Worm (Caenorhabditis elegans) whole organism, early embryonic: ENCODE results near the gene nmur-2.

Source experiments
- F13C5.2 ChIP-seq: sonication (generic microtip); optimal IDR thresholded peaks from 2 replicates; lab custom pipeline; 2017; ENCODE audit warnings: mild to moderate bottlenecking, missing genetic modification characterization, inconsistent platforms, missing compliant biosample characterization
- ama-1 ChIP-seq: fragments of 150-350 bp; optimal IDR thresholded peaks from 2 replicates; lab custom pipeline; 2014
- ceh-13 ChIP-seq: fragments of 200-800 bp; sonication (Bioruptor generic); optimal IDR thresholded peaks from 2 replicates; lab custom pipeline; 2018; ENCODE audit warnings: mild to moderate bottlenecking, missing genetic modification characterization, missing compliant biosample characterization
- ceh-36 ChIP-seq: sonication (generic microtip); optimal IDR thresholded peaks from 2 replicates; lab custom pipeline; 2016; ENCODE audit warnings: missing genetic modification characterization, inconsistent platforms, missing compliant biosample characterization
- ets-7 ChIP-seq: sonication (generic microtip); optimal IDR thresholded peaks from 2 replicates; lab custom pipeline; 2016; ENCODE audit warnings: missing genotype, missing genetic modification characterization, missing compliant biosample characterization
- hmbx-1 ChIP-seq: sonication (generic microtip); optimal IDR thresholded peaks from 2 replicates; lab custom pipeline; 2016; ENCODE audit warnings: mild to moderate bottlenecking, missing genetic modification characterization, missing compliant biosample characterization
- pes-1 ChIP-seq: fragments of 200-800 bp; sonication (Bioruptor generic); IDR thresholded peaks from 2 replicates; pipeline ENCODE4 v1.3.6; 2022; ENCODE audit warnings: missing genetic modification reagents, missing genetic modification characterization, missing compliant biosample characterization
- scrt-1 ChIP-seq: fragments of 200-800 bp; sonication (Bioruptor generic); IDR thresholded peaks from 2 replicates; pipeline ENCODE4 v1.3.6; 2022; ENCODE audit warnings: missing genetic modification characterization, missing compliant biosample characterization
- tbx-37 ChIP-seq: fragments of 200-800 bp; sonication (Bioruptor generic); conservative IDR thresholded peaks from 2 replicates; pipeline ENCODE4 v1.3.6; 2022; ENCODE audit warnings: missing genetic modification reagents, missing genetic modification characterization, missing compliant biosample characterization
- tra-4 ChIP-seq: sonication (generic microtip); optimal IDR thresholded peaks from 2 replicates; lab custom pipeline; 2017; ENCODE audit warnings: missing genetic modification characterization, missing compliant biosample characterization

DNA sequence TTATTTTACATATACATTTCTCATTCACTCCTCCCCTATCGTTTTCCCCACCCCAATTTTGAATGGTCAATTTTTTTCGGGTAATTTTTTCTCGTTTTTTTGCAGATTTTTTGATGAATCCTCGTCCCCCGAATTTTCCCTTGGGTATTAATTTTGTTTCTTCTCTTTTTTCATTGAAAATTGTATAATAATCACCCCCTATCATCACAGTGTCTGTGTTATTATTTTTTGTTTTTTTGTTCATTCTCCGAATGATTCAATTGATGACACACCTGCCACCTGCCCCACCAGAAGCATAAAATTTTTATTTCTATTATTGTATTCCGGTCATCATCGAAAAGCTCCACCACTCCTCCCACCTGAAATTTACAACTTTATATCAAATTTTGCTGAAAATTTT, 27.5 kb upstream of the nmur-2 start, which contains the start of gene T25D3.3:
- TF ChIP-seq ceh-13 (GFP tag; lab: Kevin White, UChicago) (no peak), ama-1 (lab: Kevin White, UChicago) (no peak), F13C5.2 (no peak), hmbx-1 (tag; lab: Kevin White, UChicago) (no peak), tra-4 (tag; lab: Kevin White, UChicago) (no peak), tbx-37 (GFP tag; lab: Robert Waterston, UW) (no peak), scrt-1 (GFP tag; lab: Robert Waterston, UW) (no peak), pes-1 (GFP tag; lab: Robert Waterston, UW) (no peak), ets-7 (no peak), ceh-36 (no peak)
